Worm (Caenorhabditis elegans) whole organism, young adult: Measurements from ENCODE around the gene srlf-3.

ENCODE experiments used
- F39B2.1 ChIP-seq: fragments of 200-800 bp; sonication (Bioruptor generic); IDR thresholded peaks from 2 replicates; pipeline ENCODE4 v1.3.6; 2022; ENCODE audit warnings: missing genetic modification reagents, missing genetic modification characterization, missing compliant biosample characterization
- chd-7 ChIP-seq: sonication (generic microtip); optimal IDR thresholded peaks from 2 replicates; lab custom pipeline; 2016; ENCODE audit warnings: mild to moderate bottlenecking, missing genetic modification characterization, moderate library complexity, missing compliant biosample characterization

- no peak for TF ChIP-seq chd-7 (tag; lab: Kevin White, UChicago)
- TF ChIP-seq F39B2.1 (GFP tag; lab: Robert Waterston, UW) = no peak
Measured at ce11 chrIV:8532796-8533195, 45.5 kb downstream of the srlf-3 start.
